Fruit fly (Drosophila melanogaster) Kc167 (cell line): ENCODE results near the gene mtDNA-helicase.

ENCODE experiments used
- Myc ChIP-seq: fragments of >200 bp; optimal IDR thresholded peaks from 2 replicates; lab custom pipeline; 2017; ENCODE audit warnings: missing external identifiers
- Sin3A ChIP-seq: fragments of >200 bp; optimal IDR thresholded peaks from 2 replicates; lab custom pipeline; 2018; ENCODE audit warnings: missing external identifiers
- h ChIP-seq: fragments of >200 bp; optimal IDR thresholded peaks from 3 replicates; lab custom pipeline; 2018; ENCODE audit warnings: missing external identifiers
- insv ChIP-seq: fragments of >200 bp; optimal IDR thresholded peaks from 3 replicates; lab custom pipeline; 2018; ENCODE audit warnings: missing external identifiers
- psq ChIP-seq: fragments of >200 bp; optimal IDR thresholded peaks from 2 replicates; lab custom pipeline; 2017; ENCODE audit warnings: missing external identifiers
- ttk ChIP-seq: sonication (Bioruptor generic); optimal IDR thresholded peaks from 2 replicates; lab custom pipeline; 2017; ENCODE audit warnings: missing external identifiers

The mtDNA-helicase gene

dm6 chr2L:9893183-9893582 lies at the start of gene mtDNA-helicase:
Gene mtDNA-helicase (minus strand): TSS chr2L:9893446.
- TF ChIP-seq h (lab: Kevin White, UChicago): no peak
- no peak for TF ChIP-seq ttk (lab: Kevin White, UChicago)
- no peak for TF ChIP-seq psq (lab: Kevin White, UChicago)
- no peak for TF ChIP-seq insv
- no peak for TF ChIP-seq Myc
- TF ChIP-seq Sin3A (lab: Kevin White, UChicago): no peak

- TF ChIP-seq Myc: no peak
- TF ChIP-seq psq (lab: Kevin White, UChicago): no peak
- TF ChIP-seq Sin3A (lab: Kevin White, UChicago): no peak
- TF ChIP-seq h (lab: Kevin White, UChicago): no peak
- TF ChIP-seq ttk (lab: Kevin White, UChicago): no peak
- no peak for TF ChIP-seq insv
Observed at dm6 chr2L:9938631-9939256, 45.5 kb upstream of the mtDNA-helicase start, which contains the start of the genes Datp and CG4619. Gene Datp (minus strand): TSS chr2L:9938790. Gene CG4619 (plus strand): TSS chr2L:9938863.

- TF ChIP-seq h (lab: Kevin White, UChicago): no peak
- no peak for TF ChIP-seq ttk (lab: Kevin White, UChicago)
- TF ChIP-seq psq (lab: Kevin White, UChicago): no peak
- no peak for TF ChIP-seq insv
- no peak for TF ChIP-seq Myc
Observed at dm6 chr2L:9937908-9938307, 44.7 kb upstream of the mtDNA-helicase start, which contains the start of gene Arglu1. Gene Arglu1 (minus strand): TSS chr2L:9938134.

- TF ChIP-seq Sin3A (lab: Kevin White, UChicago) (no peak), ttk (lab: Kevin White, UChicago) (no peak), Myc (no peak), psq (lab: Kevin White, UChicago) (no peak), insv (no peak), h (lab: Kevin White, UChicago) (no peak)
Observed at dm6 chr2L:9933063-9933462, 39.8 kb upstream of the mtDNA-helicase start, which contains the start of gene Cpr30F. Gene Cpr30F (minus strand): TSS chr2L:9933163.

- TF ChIP-seq ttk (lab: Kevin White, UChicago): no peak
- no peak for TF ChIP-seq h (lab: Kevin White, UChicago)
- no peak for TF ChIP-seq psq (lab: Kevin White, UChicago)
- TF ChIP-seq Myc: no peak
- no peak for TF ChIP-seq insv
- no peak for TF ChIP-seq Sin3A (lab: Kevin White, UChicago)
Observed at dm6 chr2L:9930280-9930679, 37.0 kb upstream of the mtDNA-helicase start, which contains the start of gene CG42367. Gene CG42367 (plus strand): TSS chr2L:9930580.

dm6 chr2L:9924765-9925164 lies 31.5 kb upstream of the mtDNA-helicase start, which contains the start of the genes TbCMF46 and CG42366:
Gene TbCMF46 (minus strand): TSS chr2L:9924865.
Gene CG42366 (plus strand): TSS chr2L:9925161.
- no peak for TF ChIP-seq insv
- no peak for TF ChIP-seq h (lab: Kevin White, UChicago)
- TF ChIP-seq psq (lab: Kevin White, UChicago): no peak
- no peak for TF ChIP-seq ttk (lab: Kevin White, UChicago)
- TF ChIP-seq Myc: no peak
- TF ChIP-seq Sin3A (lab: Kevin White, UChicago): no peak

dm6 chr2L:9921401-9921800 lies 28.2 kb upstream of the mtDNA-helicase start, which contains the start of gene CG4592:
Gene CG4592 (plus strand): TSS chr2L:9921633.
- no peak for TF ChIP-seq Myc
- TF ChIP-seq ttk (lab: Kevin White, UChicago): no peak
- no peak for TF ChIP-seq Sin3A (lab: Kevin White, UChicago)
- TF ChIP-seq insv: no peak
- TF ChIP-seq h (lab: Kevin White, UChicago): no peak
- no peak for TF ChIP-seq psq (lab: Kevin White, UChicago)

- TF ChIP-seq Myc (no peak), Sin3A (lab: Kevin White, UChicago) (no peak), h (lab: Kevin White, UChicago) (no peak), insv (no peak), ttk (lab: Kevin White, UChicago) (no peak), psq (lab: Kevin White, UChicago) (no peak)
Observed at dm6 chr2L:9919949-9920348, 26.7 kb upstream of the mtDNA-helicase start, which contains the start of gene CG4594. Gene CG4594 (plus strand): TSS chr2L:9920160.

- no peak for TF ChIP-seq ttk (lab: Kevin White, UChicago)
- TF ChIP-seq Myc: no peak
- no peak for TF ChIP-seq psq (lab: Kevin White, UChicago)
- TF ChIP-seq h (lab: Kevin White, UChicago): no peak
Observed at dm6 chr2L:9919218-9919617, 26.0 kb upstream of the mtDNA-helicase start.

- TF ChIP-seq Myc (no peak), psq (lab: Kevin White, UChicago) (no peak), ttk (lab: Kevin White, UChicago) (no peak), h (lab: Kevin White, UChicago) (no peak), Sin3A (lab: Kevin White, UChicago) (no peak)
Observed at dm6 chr2L:9918020-9918959, 25.0 kb upstream of the mtDNA-helicase start, which contains the start of the genes CG5885 and CG4598. Gene CG5885 (minus strand): TSS chr2L:9918330. Gene CG4598 (plus strand): TSS chr2L:9918618.

- no peak for TF ChIP-seq h (lab: Kevin White, UChicago)
- TF ChIP-seq Sin3A (lab: Kevin White, UChicago): no peak
- TF ChIP-seq ttk (lab: Kevin White, UChicago): no peak
- no peak for TF ChIP-seq Myc
- TF ChIP-seq insv: no peak
- no peak for TF ChIP-seq psq (lab: Kevin White, UChicago)
Observed at dm6 chr2L:9915011-9915850, 22.0 kb upstream of the mtDNA-helicase start, which contains the start of gene yip2. Gene yip2 (plus strand): TSS chr2L:9915253.
